Worm (Caenorhabditis elegans) whole organism, early embryonic: ENCODE data around the gene xbx-9.

Experiments
- B0310.2 ChIP-seq: sonication (generic microtip); optimal IDR thresholded peaks from 2 replicates; lab custom pipeline; 2016; ENCODE audit warnings: mild to moderate bottlenecking, missing genetic modification characterization, missing compliant biosample characterization
- F13C5.2 ChIP-seq: sonication (generic microtip); optimal IDR thresholded peaks from 2 replicates; lab custom pipeline; 2017; ENCODE audit warnings: mild to moderate bottlenecking, missing genetic modification characterization, inconsistent platforms, missing compliant biosample characterization
- aly-1 ChIP-seq: sonication (generic microtip); optimal IDR thresholded peaks from 2 replicates; lab custom pipeline; 2016; ENCODE audit warnings: missing genetic modification characterization, missing compliant biosample characterization
- ama-1 ChIP-seq: fragments of 150-350 bp; optimal IDR thresholded peaks from 2 replicates; lab custom pipeline; 2014
- ceh-13 ChIP-seq: fragments of 200-800 bp; sonication (Bioruptor generic); optimal IDR thresholded peaks from 2 replicates; lab custom pipeline; 2018; ENCODE audit warnings: mild to moderate bottlenecking, missing genetic modification characterization, missing compliant biosample characterization
- ceh-36 ChIP-seq: sonication (generic microtip); optimal IDR thresholded peaks from 2 replicates; lab custom pipeline; 2016; ENCODE audit warnings: missing genetic modification characterization, inconsistent platforms, missing compliant biosample characterization
- ets-7 ChIP-seq: sonication (generic microtip); optimal IDR thresholded peaks from 2 replicates; lab custom pipeline; 2016; ENCODE audit warnings: missing genotype, missing genetic modification characterization, missing compliant biosample characterization
- flt-1 ChIP-seq: fragments of 200-800 bp; sonication (Bioruptor generic); IDR thresholded peaks from 2 replicates; pipeline ENCODE4 v1.3.6; 2022; ENCODE audit warnings: missing genetic modification characterization, missing compliant biosample characterization
- hmbx-1 ChIP-seq: sonication (generic microtip); optimal IDR thresholded peaks from 2 replicates; lab custom pipeline; 2016; ENCODE audit warnings: mild to moderate bottlenecking, missing genetic modification characterization, missing compliant biosample characterization
- hmg-4 ChIP-seq: fragments of 200-800 bp; sonication (Bioruptor generic); optimal IDR thresholded peaks from 2 replicates; lab custom pipeline; 2018; ENCODE audit warnings: mild to moderate bottlenecking, missing genetic modification characterization, missing compliant biosample characterization
- hnd-1 ChIP-seq: sonication (generic microtip); optimal IDR thresholded peaks from 2 replicates; lab custom pipeline; 2016; ENCODE audit warnings: missing genetic modification characterization, missing compliant biosample characterization
- pes-1 ChIP-seq: fragments of 200-800 bp; sonication (Bioruptor generic); IDR thresholded peaks from 2 replicates; pipeline ENCODE4 v1.3.6; 2022; ENCODE audit warnings: missing genetic modification reagents, missing genetic modification characterization, missing compliant biosample characterization
- scrt-1 ChIP-seq: fragments of 200-800 bp; sonication (Bioruptor generic); IDR thresholded peaks from 2 replicates; pipeline ENCODE4 v1.3.6; 2022; ENCODE audit warnings: missing genetic modification characterization, missing compliant biosample characterization
- sea-1 ChIP-seq: fragments of 200-800 bp; sonication (Bioruptor generic); conservative IDR thresholded peaks from 2 replicates; pipeline ENCODE4 v1.3.6; 2022; ENCODE audit warnings: missing genetic modification characterization, missing compliant biosample characterization
- tbx-11 ChIP-seq: fragments of 200-800 bp; sonication (Bioruptor generic); IDR thresholded peaks from 2 replicates; pipeline ENCODE4 v1.3.6; 2022; ENCODE audit warnings: missing genetic modification characterization, missing compliant biosample characterization
- tbx-37 ChIP-seq: fragments of 200-800 bp; sonication (Bioruptor generic); conservative IDR thresholded peaks from 2 replicates; pipeline ENCODE4 v1.3.6; 2022; ENCODE audit warnings: missing genetic modification reagents, missing genetic modification characterization, missing compliant biosample characterization
- tra-4 ChIP-seq: sonication (generic microtip); optimal IDR thresholded peaks from 2 replicates; lab custom pipeline; 2017; ENCODE audit warnings: missing genetic modification characterization, missing compliant biosample characterization

xbx-9 gene

ce11 chrV:12733465-12734248 is at the start of gene xbx-9, which contains the start of gene dhs-21:
Gene xbx-9, plus strand, starts transcription at chrV:12734198.
Gene dhs-21, minus strand, starts transcription at chrV:12733645.
- TF ChIP-seq tra-4 (tag; lab: Kevin White, UChicago) (no peak), ets-7 (tag; lab: Kevin White, UChicago) (no peak), hmg-4 (GFP tag; lab: Kevin White, UChicago) (no peak), aly-1 (no peak), ama-1 (lab: Kevin White, UChicago) (no peak)

DNA sequence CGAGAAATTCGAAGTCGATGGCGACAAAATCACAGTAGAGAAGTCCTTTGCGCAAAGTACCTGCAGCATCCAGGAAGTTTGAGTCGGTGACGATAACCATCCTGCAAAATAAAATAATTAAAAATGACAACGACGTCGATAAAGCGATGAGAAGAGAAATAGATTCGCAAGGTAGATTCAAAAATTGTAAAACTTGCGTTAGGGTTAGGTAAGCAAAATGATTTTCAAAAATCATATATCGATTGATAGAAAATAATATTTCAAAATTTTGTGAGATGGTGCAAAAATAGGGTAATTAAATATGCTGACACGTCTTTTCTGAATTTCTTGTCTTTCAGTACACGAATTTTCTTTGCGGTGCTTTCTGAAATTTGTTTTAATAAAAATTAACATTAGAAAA is 38.8 kb upstream of the xbx-9 start, which contains the start of gene parn-1:
TSS of gene parn-1 (minus strand) at position 101 of the 400 bp plus-strand sequence.
- TF ChIP-seq B0310.2 (tag; lab: Kevin White, UChicago): no peak
- no peak for TF ChIP-seq aly-1
- TF ChIP-seq scrt-1 (GFP tag; lab: Robert Waterston, UW): no peak

DNA sequence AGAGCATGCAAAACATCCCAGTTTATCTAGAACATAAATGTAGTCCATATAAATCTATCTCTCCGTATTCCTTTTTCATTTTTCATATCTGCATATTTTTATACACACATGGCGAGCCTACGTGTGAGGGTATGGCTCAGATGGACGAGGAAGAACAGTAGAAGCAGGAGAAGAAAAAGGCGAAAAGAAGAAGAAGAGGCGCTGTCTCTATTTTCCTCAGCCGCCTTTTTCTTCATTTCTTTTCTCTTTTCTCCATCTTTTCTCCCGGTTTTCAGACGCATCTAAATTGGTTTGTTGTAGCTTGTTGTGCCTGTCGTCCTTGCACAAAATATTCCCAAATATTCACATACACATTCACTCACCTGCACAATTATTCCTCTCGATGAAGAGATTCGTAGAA is 38.0 kb upstream of the xbx-9 start, which contains the start of gene K10C8.4:
TSS of gene K10C8.4 (plus strand) at position 301 of the 400 bp plus-strand sequence.
- TF ChIP-seq ets-7 (tag; lab: Kevin White, UChicago): no peak
- no peak for TF ChIP-seq tbx-37
- no peak for TF ChIP-seq sea-1 (GFP tag; lab: Robert Waterston, UW)
- TF ChIP-seq hmg-4 (GFP tag; lab: Kevin White, UChicago): no peak
- TF ChIP-seq hnd-1 (tag; lab: Kevin White, UChicago): no peak
- TF ChIP-seq F13C5.2 (tag; lab: Kevin White, UChicago): no peak
- no peak for TF ChIP-seq ceh-36 (tag; lab: Kevin White, UChicago)
- no peak for TF ChIP-seq aly-1
- TF ChIP-seq flt-1 (GFP tag; lab: Robert Waterston, UW): no peak
- no peak for TF ChIP-seq B0310.2 (tag; lab: Kevin White, UChicago)
- no peak for TF ChIP-seq hmbx-1 (tag; lab: Kevin White, UChicago)
- no peak for TF ChIP-seq ama-1 (lab: Kevin White, UChicago)
- no peak for TF ChIP-seq pes-1 (GFP tag; lab: Robert Waterston, UW)

ce11 chrV:12696790-12697189 is 37.2 kb upstream of the xbx-9 start:
- TF ChIP-seq tbx-11 (no peak), hnd-1 (tag; lab: Kevin White, UChicago) (no peak), ceh-36 (tag; lab: Kevin White, UChicago) (no peak), hmbx-1 (tag; lab: Kevin White, UChicago) (no peak), scrt-1 (GFP tag; lab: Robert Waterston, UW) (no peak), F13C5.2 (tag; lab: Kevin White, UChicago) (no peak), flt-1 (GFP tag; lab: Robert Waterston, UW) (no peak), aly-1 (no peak), tbx-37 (no peak), hmg-4 (GFP tag; lab: Kevin White, UChicago) (no peak), ama-1 (lab: Kevin White, UChicago) (no peak), sea-1 (GFP tag; lab: Robert Waterston, UW) (no peak), tra-4 (tag; lab: Kevin White, UChicago) (no peak), ceh-13 (GFP tag; lab: Kevin White, UChicago) (no peak), pes-1 (GFP tag; lab: Robert Waterston, UW) (no peak), B0310.2 (tag; lab: Kevin White, UChicago) (no peak), ets-7 (tag; lab: Kevin White, UChicago) (no peak)

DNA sequence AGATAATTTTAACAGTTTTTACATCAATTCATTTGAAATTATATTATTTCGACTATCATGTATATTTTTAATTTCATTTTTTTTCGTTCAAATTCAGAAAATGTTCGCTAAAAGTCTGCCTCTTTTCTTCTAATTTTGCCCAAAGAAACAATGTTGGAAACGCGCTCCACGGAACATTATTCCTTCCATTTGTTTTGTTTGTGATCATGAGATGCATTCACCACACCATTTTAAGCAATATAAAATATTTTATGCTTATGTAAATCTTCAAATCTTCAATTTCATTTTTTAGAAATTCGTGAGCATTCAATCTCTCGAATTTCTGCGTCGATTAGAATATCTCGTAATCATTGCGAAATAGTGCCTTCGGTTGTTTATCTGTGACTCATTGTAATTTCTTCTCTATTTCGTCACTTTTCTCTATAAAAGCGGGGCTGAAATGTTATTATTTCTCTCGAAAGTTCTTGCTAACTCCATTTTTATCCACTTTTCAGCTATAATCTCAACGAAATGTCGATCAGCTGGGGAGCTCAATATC is 36.6 kb upstream of the xbx-9 start, which contains the start of gene istr-1:
TSS of gene istr-1 (plus strand) at position 495 of the 538 bp plus-strand sequence.
- TF ChIP-seq tra-4 (tag; lab: Kevin White, UChicago) (no peak), ets-7 (tag; lab: Kevin White, UChicago) (no peak), B0310.2 (tag; lab: Kevin White, UChicago) (no peak), tbx-11 (no peak), hmg-4 (GFP tag; lab: Kevin White, UChicago) (no peak), ceh-13 (GFP tag; lab: Kevin White, UChicago) (no peak), pes-1 (GFP tag; lab: Robert Waterston, UW) (no peak)

ce11 chrV:12701613-12702012 is 32.4 kb upstream of the xbx-9 start:
- TF ChIP-seq tra-4 (tag; lab: Kevin White, UChicago) (no peak), tbx-37 (no peak), pes-1 (GFP tag; lab: Robert Waterston, UW) (no peak), F13C5.2 (tag; lab: Kevin White, UChicago) (no peak), ets-7 (tag; lab: Kevin White, UChicago) (no peak), tbx-11 (no peak), sea-1 (GFP tag; lab: Robert Waterston, UW) (no peak), hmg-4 (GFP tag; lab: Kevin White, UChicago) (no peak), flt-1 (GFP tag; lab: Robert Waterston, UW) (no peak), ceh-13 (GFP tag; lab: Kevin White, UChicago) (no peak), B0310.2 (tag; lab: Kevin White, UChicago) (no peak), scrt-1 (GFP tag; lab: Robert Waterston, UW) (no peak), ceh-36 (tag; lab: Kevin White, UChicago) (no peak), hmbx-1 (tag; lab: Kevin White, UChicago) (no peak), ama-1 (lab: Kevin White, UChicago) (no peak), aly-1 (no peak), hnd-1 (tag; lab: Kevin White, UChicago) (no peak)

DNA sequence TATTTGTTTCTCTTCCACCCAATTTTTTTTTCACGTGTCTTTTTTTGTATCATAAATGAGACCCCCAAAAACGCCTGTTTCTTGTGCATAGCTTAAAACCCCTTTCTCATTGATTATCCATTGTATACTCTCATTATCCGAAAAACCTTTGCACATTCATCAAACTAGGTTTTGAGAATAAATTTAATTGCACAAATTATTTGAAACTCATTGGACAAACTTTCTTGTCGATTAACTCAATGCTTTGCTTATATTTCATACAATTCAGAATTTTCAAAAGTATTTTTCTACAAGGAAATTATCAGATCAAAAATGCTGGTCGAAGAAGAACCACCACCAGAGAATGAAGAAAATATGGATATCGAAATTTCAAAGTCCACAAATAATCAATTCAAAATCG is 29.9 kb upstream of the xbx-9 start, which contains the start of gene R11D1.1:
TSS of gene R11D1.1 (plus strand) at position 301 of the 400 bp plus-strand sequence.
- TF ChIP-seq ets-7 (tag; lab: Kevin White, UChicago) (no peak), tbx-37 (no peak), aly-1 (no peak), tra-4 (tag; lab: Kevin White, UChicago) (no peak)
